Worm (Caenorhabditis elegans): Measurements from ENCODE around the gene peli-1.

DNA sequence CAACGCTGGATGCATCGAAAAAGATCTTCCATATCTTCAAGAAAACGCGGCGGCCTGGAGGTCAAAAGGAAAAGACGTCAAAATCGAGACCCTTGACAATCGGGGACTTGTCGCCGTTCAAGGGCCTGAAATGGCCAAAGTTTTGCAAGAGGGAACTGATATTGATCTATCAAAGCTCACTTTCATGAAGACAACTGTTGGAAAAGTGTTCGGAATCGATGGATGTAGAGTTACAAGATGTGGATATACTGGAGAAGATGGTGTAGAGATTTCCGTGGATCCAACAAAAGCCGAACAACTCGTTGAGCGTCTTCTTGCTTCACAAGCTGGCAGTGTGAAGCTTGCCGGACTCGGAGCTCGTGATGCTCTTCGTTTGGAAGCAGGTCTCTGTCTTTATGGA is 7.9 kb downstream of the peli-1 start:
- TF ChIP-seq mab-5 (tag; optimal IDR thresholded peaks at IDR 0.05) (no peak), ceh-83 (GFP tag; optimal IDR thresholded peaks at IDR 0.05) (no peak), ztf-11 (tag; optimal IDR thresholded peaks at IDR 0.05) (no peak), tbx-8 (GFP tag; optimal IDR thresholded peaks at IDR 0.05) (no peak), sem-2 (GFP tag; optimal IDR thresholded peaks at IDR 0.05) (no peak)
